Worm (Caenorhabditis elegans): Measurements from ENCODE around the gene gst-8.
"Not testable (repeated sequence)": the region's sequence is repeated elsewhere in the genome, so short reads cannot be mapped to it uniquely, and the experiment has no call there.

gst-8 gene

DNA sequence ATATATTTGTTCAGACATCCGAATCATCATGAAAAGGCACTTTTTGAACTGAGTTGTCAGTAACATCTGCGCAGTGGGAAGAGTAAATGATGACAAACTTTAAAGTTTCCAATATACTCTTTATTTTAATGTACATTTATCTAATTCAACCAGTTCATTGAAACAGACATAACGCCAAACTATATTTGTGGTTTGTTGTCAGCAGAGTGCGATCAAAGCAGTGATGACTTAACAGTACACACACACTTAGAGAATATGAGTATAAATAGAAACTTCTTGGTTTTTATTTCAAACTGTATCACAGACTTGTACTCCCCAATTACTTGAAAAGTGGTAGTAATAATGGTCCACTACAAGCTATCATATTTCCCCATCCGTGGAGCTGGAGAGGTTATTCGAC lies at the start of gene gst-8:
Gene gst-8, plus strand, starts transcription at position 301 of the 400 bp plus-strand sequence.
- TF ChIP-seq elt-2 (tag; optimal IDR thresholded peaks at IDR 0.05), result peak; percentile 10
- no peak for TF ChIP-seq nhr-47 (tag; optimal IDR thresholded peaks at IDR 0.05)
- TF ChIP-seq nhr-77 (tag; optimal IDR thresholded peaks at IDR 0.05), result no peak
- no peak for TF ChIP-seq sup-37 (GFP tag; optimal IDR thresholded peaks at IDR 0.05)
- no peak for TF ChIP-seq irx-1 (tag; optimal IDR thresholded peaks at IDR 0.05)

- TF ChIP-seq efl-3 (GFP tag; optimal IDR thresholded peaks at IDR 0.05) (no peak), zip-4 (GFP tag; optimal IDR thresholded peaks at IDR 0.05) (no peak), Y116A8C.19 (tag; optimal IDR thresholded peaks at IDR 0.05; ENCODE audit: borderline replicate concordance) (no peak), ets-5 (GFP tag; IDR thresholded peaks at IDR 0.05) (no peak), lin-13 (GFP tag; optimal IDR thresholded peaks at IDR 0.05) (no peak), snu-23 (GFP tag; optimal IDR thresholded peaks at IDR 0.05) (no peak), nhr-76 (tag; optimal IDR thresholded peaks at IDR 0.05) (no peak), unc-130 (tag; optimal IDR thresholded peaks at IDR 0.05) (no peak), C04F5.9 (tag; optimal IDR thresholded peaks at IDR 0.05) (no peak), pqm-1 (tag; optimal IDR thresholded peaks at IDR 0.05) (no peak), dpl-1 (GFP tag; optimal IDR thresholded peaks at IDR 0.05) (no peak)
These were observed 48.8 kb upstream of the gst-8 start, which contains the start of the genes C33F10.11 and C33F10.1 for ce11 chrII:4834761-4835160. Gene C33F10.11 (minus strand): TSS chrII:4834861. Gene C33F10.1 (plus strand): TSS chrII:4835023.

ce11 chrII:4837659-4838058 lies 45.9 kb upstream of the gst-8 start, which contains the start of gene C33F10.12:
Gene C33F10.12 (minus strand): TSS chrII:4837759.
- TF ChIP-seq mef-2 (tag; optimal IDR thresholded peaks at IDR 0.05) (no peak), efl-3 (GFP tag; optimal IDR thresholded peaks at IDR 0.05) (no peak), nhr-71 (tag; optimal IDR thresholded peaks at IDR 0.05) (no peak), nhr-12 (tag; optimal IDR thresholded peaks at IDR 0.05) (no peak), ceh-63 (GFP tag; optimal IDR thresholded peaks at IDR 0.05) (no peak), mab-9 (GFP tag; IDR thresholded peaks at IDR 0.05) (no peak), F16B12.6 (tag; optimal IDR thresholded peaks at IDR 0.05) (no peak), C34B4.2 (tag; optimal IDR thresholded peaks at IDR 0.05) (no peak), ces-1 (GFP tag; optimal IDR thresholded peaks at IDR 0.05) (no peak), sptf-1 (tag; optimal IDR thresholded peaks at IDR 0.05) (no peak), pax-3 (tag; optimal IDR thresholded peaks at IDR 0.05) (no peak), efl-1 (optimal IDR thresholded peaks at IDR 0.05) (no peak), efl-1 (GFP tag; optimal IDR thresholded peaks at IDR 0.05 in 1 of 2) (no peak), nhr-90 (tag; optimal IDR thresholded peaks at IDR 0.05; ENCODE audit: poor library complexity) (no peak), unc-62 (GFP tag; optimal IDR thresholded peaks at IDR 0.05) (no peak), aly-2 (tag; optimal IDR thresholded peaks at IDR 0.05) (no peak), lir-3 (tag; optimal IDR thresholded peaks at IDR 0.05; ENCODE audit: poor library complexity) (no peak), pag-3 (tag; optimal IDR thresholded peaks at IDR 0.05; ENCODE audit: borderline replicate concordance, insufficient read depth) (no peak), nhr-19 (GFP tag; conservative IDR thresholded peaks at IDR 0.05) (no peak)

- TF ChIP-seq mef-2 (tag; optimal IDR thresholded peaks at IDR 0.05); ama-1 (optimal IDR thresholded peaks at IDR 0.05); lin-13 (GFP tag; optimal IDR thresholded peaks at IDR 0.05): not testable (repeated sequence)
These were observed 41.3 kb upstream of the gst-8 start, which contains the start of the genes T23B7.2 and nspd-4 for ce11 chrII:4842143-4842658. Gene T23B7.2 (minus strand): TSS chrII:4842243. Gene nspd-4 (plus strand): TSS chrII:4842608.

DNA sequence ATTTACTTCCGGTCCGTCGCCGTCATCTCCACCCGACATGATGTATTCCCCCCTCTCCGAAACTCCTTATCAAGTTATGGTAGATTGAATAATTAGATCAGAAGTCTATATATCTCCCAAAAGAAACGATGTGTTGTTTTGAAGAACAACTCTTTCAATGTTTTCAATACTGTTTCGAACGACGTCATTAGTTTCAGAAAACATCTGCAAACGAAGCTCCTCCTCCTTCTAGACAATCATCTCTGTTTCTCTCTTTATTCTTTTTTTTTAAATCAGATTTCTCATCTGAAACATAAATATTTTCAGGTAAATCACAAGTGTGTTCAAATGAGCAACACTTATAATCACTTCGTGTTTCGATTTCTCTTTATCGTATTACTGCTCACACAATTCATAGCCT lies 33.6 kb upstream of the gst-8 start, which contains the start of gene T23B7.3:
Gene T23B7.3, plus strand, starts transcription at position 301 of the 400 bp plus-strand sequence.
- TF ChIP-seq nhr-71 (tag; optimal IDR thresholded peaks at IDR 0.05) (peak; percentile 29), unc-86 (tag; optimal IDR thresholded peaks at IDR 0.05) (no peak), zip-4 (GFP tag; optimal IDR thresholded peaks at IDR 0.05) (no peak), fkh-8 (tag; optimal IDR thresholded peaks at IDR 0.05) (peak; percentile 25), nhr-47 (tag; optimal IDR thresholded peaks at IDR 0.05) (no peak)

All from whole organism, L1 larva.